Worm (Caenorhabditis elegans) whole organism, young adult: ENCODE measurements around the gene sri-34.

ENCODE experiments used
- Y95B8A.8 ChIP-seq: fragments of 200-800 bp; sonication (Bioruptor generic); IDR thresholded peaks from 2 replicates; pipeline ENCODE4 v1.3.6; 2022; ENCODE audit warnings: missing genetic modification reagents, missing genetic modification characterization, missing compliant biosample characterization
- dpl-1 ChIP-seq: fragments of 150-350 bp; optimal IDR thresholded peaks from 2 replicates; lab custom pipeline; 2014; ENCODE audit warnings: missing biosample characterization, missing genetic modification reagents, missing genetic modification characterization
- unc-62 ChIP-seq: fragments of 150-350 bp; optimal IDR thresholded peaks from 2 replicates; lab custom pipeline; 2014; ENCODE audit warnings: missing biosample characterization, missing genetic modification reagents, missing genetic modification characterization

DNA sequence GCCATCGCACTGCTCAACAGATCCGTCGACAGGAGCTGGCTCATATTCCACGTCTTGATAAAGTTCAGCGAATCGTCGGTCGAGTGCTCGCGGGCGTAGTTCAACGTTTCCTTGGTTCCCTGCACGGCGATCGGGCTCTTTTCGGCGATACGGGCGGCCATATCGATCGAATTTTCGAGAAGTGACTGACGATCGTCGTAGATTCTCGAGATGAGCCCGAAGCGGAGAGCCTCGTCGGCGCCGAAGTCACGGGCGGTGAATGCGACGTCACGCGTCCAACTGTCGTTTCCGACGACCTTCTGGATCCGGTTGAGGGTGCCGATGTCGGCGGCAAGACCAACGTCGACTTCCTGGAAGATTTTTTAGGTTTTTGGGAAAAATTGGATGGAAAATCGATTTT lies 49.4 kb downstream of the sri-34 start:
- TF ChIP-seq unc-62 (GFP tag; lab: Kevin White, UChicago) (no peak), dpl-1 (GFP tag; lab: Kevin White, UChicago) (no peak), Y95B8A.8 (GFP tag; lab: Robert Waterston, UW) (no peak)
